Worm (Caenorhabditis elegans) whole organism, L1 larva: ENCODE results near the gene C32C4.3.

ENCODE experiments used
- ceh-82 ChIP-seq, 3 experiments: fragments of 150-350 bp in 1 of 3; sonication (generic microtip) in 2 of 3; optimal IDR thresholded peaks; 2 replicates each; lab custom pipeline; 2014 to 2017; ENCODE audit warnings: missing biosample characterization in 3 of 3, missing genetic modification characterization in 3 of 3
- lin-14 ChIP-seq: fragments of 200-800 bp; sonication (Bioruptor generic); optimal IDR thresholded peaks from 2 replicates; lab custom pipeline; 2018; ENCODE audit warnings: mild to moderate bottlenecking, missing genetic modification characterization, moderate library complexity, missing compliant biosample characterization
- nhr-85 ChIP-seq: sonication (generic microtip); peaks from one replicate; lab custom pipeline; 2016; ENCODE audit warnings: missing genetic modification characterization, inconsistent platforms, missing compliant biosample characterization

DNA sequence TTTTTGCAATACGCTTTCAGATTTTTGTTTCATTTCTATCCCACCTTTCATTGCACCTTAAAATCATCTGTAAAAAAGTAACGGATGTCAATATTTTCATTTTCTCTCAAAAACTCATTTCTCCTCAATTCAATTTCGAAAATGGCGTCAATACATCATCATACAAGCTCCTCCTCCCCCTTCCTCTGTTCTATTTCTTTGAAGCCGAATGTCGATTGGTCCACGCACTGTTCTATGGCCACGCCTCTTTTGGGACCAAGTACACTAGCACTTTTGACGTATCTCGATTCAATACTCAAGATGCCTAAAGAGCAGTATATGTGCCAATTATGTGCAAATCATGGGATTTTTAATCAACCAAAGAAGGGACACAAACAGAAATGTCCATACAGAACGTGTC lies 14.2 kb downstream of the C32C4.3 start, which contains the start of gene mab-23:
- TF ChIP-seq ceh-82 (tag; optimal IDR thresholded peaks at IDR 0.05; lab: Kevin White, UChicago) (no peak), lin-14 (GFP tag; lab: Kevin White, UChicago) (no peak), nhr-85 (tag; lab: Kevin White, UChicago) (no peak)
